Fruit fly (Drosophila melanogaster) whole organism: ENCODE results near the gene CG33777.

ENCODE experiments used
- CG8478 ChIP-seq: fragments of >200 bp; optimal IDR thresholded peaks from 2 replicates; lab custom pipeline; 2018; ENCODE audit warnings: inconsistent platforms
- Dll ChIP-seq: fragments of >200 bp; optimal IDR thresholded peaks from 2 replicates; lab custom pipeline; 2017
- usp ChIP-seq: fragments of >200 bp; optimal IDR thresholded peaks from 2 replicates; lab custom pipeline; 2017; ENCODE audit warnings: missing biosample characterization, missing genetic modification characterization, mixed read lengths

DNA sequence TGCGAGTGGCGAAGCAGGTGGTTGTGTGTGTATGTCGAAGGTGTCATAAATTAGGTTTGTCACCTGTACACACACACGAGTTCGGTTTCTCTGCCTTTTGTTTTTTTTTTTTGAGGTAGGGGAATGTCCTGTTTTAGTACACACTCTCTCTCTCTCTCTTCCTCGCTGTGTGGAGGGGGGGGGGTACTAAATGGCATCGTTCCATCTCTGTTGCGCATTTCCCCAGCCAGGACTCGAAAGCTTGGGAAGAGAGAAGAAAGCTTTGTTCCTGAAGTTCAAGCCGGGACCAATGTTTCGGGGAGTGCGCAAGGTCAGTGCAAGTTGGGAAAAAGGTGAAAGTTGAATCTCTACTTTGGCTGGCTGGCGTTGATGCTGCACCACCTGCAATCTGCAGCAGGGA, 19.4 kb upstream of the CG33777 start:
- no peak for TF ChIP-seq usp (GFP tag; lab: Kevin White, UChicago)
- no peak for TF ChIP-seq CG8478 (lab: Kevin White, UChicago)
- TF ChIP-seq Dll (lab: Kevin White, UChicago), result no peak
